Fruit fly (Drosophila melanogaster) whole organism: ENCODE measurements around the gene CG4592.

Experiments
- CG8478 ChIP-seq: fragments of >200 bp; optimal IDR thresholded peaks from 2 replicates; lab custom pipeline; 2018; ENCODE audit warnings: inconsistent platforms
- Dll ChIP-seq: fragments of >200 bp; optimal IDR thresholded peaks from 2 replicates; lab custom pipeline; 2017
- EcR ChIP-seq, 2 experiments: fragments of >200 bp; optimal IDR thresholded peaks; 2 replicates each; lab custom pipeline; 2017; ENCODE audit warnings: missing biosample characterization in 2 of 2, missing genetic modification characterization in 2 of 2, missing genetic modification reagents in 2 of 2
- pan ChIP-seq: fragments of >200 bp; optimal IDR thresholded peaks from 2 replicates; lab custom pipeline; 2017
- psq ChIP-seq: fragments of >200 bp; optimal IDR thresholded peaks from 2 replicates; lab custom pipeline; 2017
- usp ChIP-seq: fragments of >200 bp; optimal IDR thresholded peaks from 2 replicates; lab custom pipeline; 2017; ENCODE audit warnings: missing biosample characterization, missing genetic modification characterization, mixed read lengths

DNA sequence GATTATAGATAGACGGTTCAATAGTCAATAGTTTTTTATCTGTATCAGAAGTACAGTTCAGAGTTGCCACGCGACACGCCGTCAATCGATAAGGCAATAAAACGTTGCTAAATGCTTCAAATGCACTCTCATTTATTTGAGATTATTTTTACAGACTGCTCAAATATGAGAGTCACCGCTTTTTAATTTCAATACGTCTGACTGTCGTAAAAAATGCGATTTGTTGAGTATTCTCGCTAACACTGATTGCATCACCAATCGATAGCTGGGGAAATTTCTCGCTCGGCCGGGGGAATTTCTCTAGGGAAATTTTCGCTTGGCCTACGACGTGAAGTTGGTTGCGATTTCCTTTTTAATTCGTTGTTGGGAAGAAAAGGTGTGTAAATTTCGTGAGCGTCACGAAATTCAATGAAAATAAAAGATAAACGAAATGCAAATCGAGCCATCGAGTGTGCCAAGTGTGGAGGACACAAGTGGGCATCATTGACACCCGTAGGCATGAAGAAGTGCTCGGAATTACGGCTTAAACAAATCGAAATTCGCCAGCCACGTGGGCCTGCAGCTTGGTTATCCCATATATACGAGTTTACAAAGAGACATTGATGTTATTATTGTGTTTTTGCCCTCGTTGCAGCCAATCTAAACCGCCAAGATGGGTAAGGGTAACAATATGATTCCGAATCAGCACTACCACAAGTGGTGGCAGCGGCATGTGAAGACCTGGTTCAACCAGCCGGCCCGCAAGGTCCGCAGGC lies 45.7 kb downstream of the CG4592 start, which contains the start of the genes Dref and RpL13:
- TF ChIP-seq CG8478, result no peak
- TF ChIP-seq pan, result no peak
- no peak for TF ChIP-seq usp (GFP tag; lab: Kevin White, UChicago)
- TF ChIP-seq psq (lab: Kevin White, UChicago), result no peak
- no peak for TF ChIP-seq Dll
- no peak for TF ChIP-seq EcR (GFP tag; optimal IDR thresholded peaks at IDR 0.05; lab: Kevin White, UChicago)
